Fruit fly (Drosophila melanogaster): ENCODE measurements around the gene Rcd7.

Gene Rcd7

dm6 chr3L:19560695-19561246 is 15.9 kb downstream of the Rcd7 start (continued):
- TF ChIP-seq Atf3 (GFP tag; optimal IDR thresholded peaks at IDR 0.05) (peak; percentile 89), odd (GFP tag; optimal IDR thresholded peaks at IDR 0.05) (peak; percentile 92), trem (tag; optimal IDR thresholded peaks at IDR 0.05) (peak; percentile 94), gsb (GFP tag; IDR thresholded peaks at IDR 0.05) (peak; percentile 88), E2f1 (GFP tag; IDR thresholded peaks at IDR 0.05) (peak; percentile 96), CG10565 (GFP tag; optimal IDR thresholded peaks at IDR 0.05) (peak; percentile 83), CG3847 (GFP tag; IDR thresholded peaks at IDR 0.05) (peak; percentile 95), Bteb2 (GFP tag; optimal IDR thresholded peaks at IDR 0.05) (peak; percentile 93), Hr3 (GFP tag; optimal IDR thresholded peaks at IDR 0.05) (peak; percentile 93), Mad (GFP tag; optimal IDR thresholded peaks at IDR 0.05) (peak; percentile 93), D19A (tag; optimal IDR thresholded peaks at IDR 0.05) (peak; percentile 91), insv (GFP tag; optimal IDR thresholded peaks at IDR 0.05) (peak in 1 of 2 experiments; percentile 76), Oli (tag; optimal IDR thresholded peaks at IDR 0.05) (peak; percentile 95), Hr51 (GFP tag; optimal IDR thresholded peaks at IDR 0.05) (peak; percentile 94), CG43689 (GFP tag; IDR thresholded peaks at IDR 0.05) (peak; percentile 77), eve (GFP tag; optimal IDR thresholded peaks at IDR 0.05) (peak in 1 of 2 experiments; percentile 79), CG11723 (GFP tag; optimal IDR thresholded peaks at IDR 0.05) (peak; percentile 93), CG9609 (GFP tag; optimal IDR thresholded peaks at IDR 0.05) (peak; percentile 87), scrt (GFP tag; optimal IDR thresholded peaks at IDR 0.05) (peak; percentile 90), ro (GFP tag; IDR thresholded peaks at IDR 0.05) (peak; percentile 85), CG11093 (GFP tag; IDR thresholded peaks at IDR 0.05) (peak; percentile 87), Camta (GFP tag; optimal IDR thresholded peaks at IDR 0.05) (peak; percentile 94), CG7556 (GFP tag; optimal IDR thresholded peaks at IDR 0.05) (peak; percentile 95), Hey (tag; optimal IDR thresholded peaks at IDR 0.05) (peak; percentile 75), sr (GFP tag; IDR thresholded peaks at IDR 0.05) (peak; percentile 71; the same call in 2 of the 3 replicates), PHDP (tag; optimal IDR thresholded peaks at IDR 0.05) (peak; percentile 95), esg (GFP tag; conservative IDR thresholded peaks at IDR 0.05) (peak; percentile 93), knrl (GFP tag; IDR thresholded peaks at IDR 0.05; ENCODE audit: partially characterized antibody) (no peak), CG31388 (GFP tag; optimal IDR thresholded peaks at IDR 0.05) (peak; percentile 90), gem (tag; optimal IDR thresholded peaks at IDR 0.05) (peak; percentile 98), HmgZ (tag; optimal IDR thresholded peaks at IDR 0.05) (peak; percentile 95), Ravus (GFP tag; IDR thresholded peaks at IDR 0.05) (peak; percentile 69), CG6854 (GFP tag; optimal IDR thresholded peaks at IDR 0.05) (peak; percentile 84), nau (GFP tag; optimal IDR thresholded peaks at IDR 0.05) (peak; percentile 88), D19B (GFP tag; optimal IDR thresholded peaks at IDR 0.05) (peak; percentile 77), CG2875 (GFP tag; optimal IDR thresholded peaks at IDR 0.05) (peak; percentile 92), ERR (GFP tag; optimal IDR thresholded peaks at IDR 0.05) (peak; percentile 67), jigr1 (GFP tag; IDR thresholded peaks at IDR 0.05) (peak; percentile 85; the same call in 2 of the 3 replicates), pfk (GFP tag; optimal IDR thresholded peaks at IDR 0.05) (peak; percentile 61), HmgD (GFP tag; optimal IDR thresholded peaks at IDR 0.05) (peak; percentile 33), CG10366 (GFP tag; IDR thresholded peaks at IDR 0.05) (peak; percentile 95), CG12659 (GFP tag; optimal IDR thresholded peaks at IDR 0.05) (peak; percentile 96), CG14050 (GFP tag; IDR thresholded peaks at IDR 0.05) (peak; percentile 92), ac (GFP tag; optimal IDR thresholded peaks at IDR 0.05) (peak; percentile 97), Lhr (GFP tag; optimal IDR thresholded peaks at IDR 0.05) (peak; percentile 92), cwo (GFP tag; optimal IDR thresholded peaks at IDR 0.05) (peak; percentile 83), CG7271 (tag; optimal IDR thresholded peaks at IDR 0.05) (peak; percentile 99), CG15011 (GFP tag; optimal IDR thresholded peaks at IDR 0.05) (peak; percentile 90), chinmo (GFP tag; IDR thresholded peaks at IDR 0.05; ENCODE audit: partially characterized antibody) (0 out of 4 replicates have a peak, but pooled peaks have one; percentile 70)

Data from whole organism, embryonic.